Fruit fly (Drosophila melanogaster): ENCODE results near the gene Edem2.
A peak's percentile ranks its signal among the peaks of the same experiment; 100 is the strongest.

Gene Edem2

dm6 chr2L:13146254-13146653 lies 45.7 kb upstream of the Edem2 start (continued):
- 0 out of 3 replicates have a peak, but pooled peaks have one; percentile 5 for TF ChIP-seq eg (GFP tag; IDR thresholded peaks at IDR 0.05)
- no peak for TF ChIP-seq Hr39 (GFP tag; optimal IDR thresholded peaks at IDR 0.05)
- peak; percentile 43 for TF ChIP-seq CG3919 (GFP tag; optimal IDR thresholded peaks at IDR 0.05)
- peak; percentile 71 for TF ChIP-seq spab (GFP tag; optimal IDR thresholded peaks at IDR 0.05)
- TF ChIP-seq CG11294 (GFP tag; IDR thresholded peaks at IDR 0.05) = no peak; the same call in 1 of the 2 replicates
- peak; percentile 48 for TF ChIP-seq Eip78C (GFP tag)
- peak; percentile 33 for TF ChIP-seq CG8632 (GFP tag; optimal IDR thresholded peaks at IDR 0.05)
- TF ChIP-seq CG4318 (GFP tag; optimal IDR thresholded peaks at IDR 0.05) = peak; percentile 36
- no peak for TF ChIP-seq Hr4 (GFP tag; optimal IDR thresholded peaks at IDR 0.05)
- no peak for TF ChIP-seq Sox15 (GFP tag; optimal IDR thresholded peaks at IDR 0.05)
- peak; percentile 24 for TF ChIP-seq CG11762 (GFP tag; optimal IDR thresholded peaks at IDR 0.05; ENCODE audit: insufficient read depth)
- peak; percentile 56 for TF ChIP-seq fd59A (GFP tag; optimal IDR thresholded peaks at IDR 0.05)
- peak; percentile 59 for TF ChIP-seq CG9139 (GFP tag; optimal IDR thresholded peaks at IDR 0.05)
- TF ChIP-seq Sox14 (GFP tag; optimal IDR thresholded peaks at IDR 0.05) = peak; percentile 16
- TF ChIP-seq CG32006 (GFP tag; optimal IDR thresholded peaks at IDR 0.05) = peak; percentile 61
- peak; percentile 26 for TF ChIP-seq OdsH (GFP tag; optimal IDR thresholded peaks at IDR 0.05)
- peak; percentile 50 for TF ChIP-seq CG34406 (GFP tag; optimal IDR thresholded peaks at IDR 0.05)
- peak; percentile 78 for TF ChIP-seq CG10631 (GFP tag; optimal IDR thresholded peaks at IDR 0.05)
- TF ChIP-seq dsx (GFP tag; optimal IDR thresholded peaks at IDR 0.05; ENCODE audit: poor library complexity, severe bottlenecking) = peak; percentile 80
- TF ChIP-seq pdm3 (GFP tag; optimal IDR thresholded peaks at IDR 0.05) = no peak
- no peak for TF ChIP-seq CG8319 (GFP tag; optimal IDR thresholded peaks at IDR 0.05)

- peak in 1 of 2 experiments; percentile 59 for TF ChIP-seq ss (GFP tag; optimal IDR thresholded peaks at IDR 0.05)
- TF ChIP-seq Sox14 (GFP tag; optimal IDR thresholded peaks at IDR 0.05) = no peak
- TF ChIP-seq CG11294 (GFP tag; IDR thresholded peaks at IDR 0.05) = no peak
- no peak for TF ChIP-seq CG3919 (GFP tag; optimal IDR thresholded peaks at IDR 0.05)
- TF ChIP-seq Eip75B (GFP tag; optimal IDR thresholded peaks at IDR 0.05) = peak; percentile 42
- no peak for TF ChIP-seq CG10669 (GFP tag; optimal IDR thresholded peaks at IDR 0.05)
- no peak for TF ChIP-seq eg (GFP tag; IDR thresholded peaks at IDR 0.05)
- no peak for TF ChIP-seq Lpt (GFP tag; optimal IDR thresholded peaks at IDR 0.05)
- TF ChIP-seq lz (GFP tag; optimal IDR thresholded peaks at IDR 0.05) = no peak
- TF ChIP-seq Sox102F (GFP tag; optimal IDR thresholded peaks at IDR 0.05) = no peak
Observed at dm6 chr2L:13154313-13154712, 37.7 kb upstream of the Edem2 start.

- TF ChIP-seq Blimp-1 (GFP tag; optimal IDR thresholded peaks at IDR 0.05) (no peak), lz (GFP tag; optimal IDR thresholded peaks at IDR 0.05) (no peak), CG6163 (GFP tag; IDR thresholded peaks at IDR 0.05) (0 out of 3 replicates have a peak, but pooled peaks have one; percentile 32), CG10631 (GFP tag; optimal IDR thresholded peaks at IDR 0.05) (peak; percentile 12), svp (GFP tag) (peak; percentile 66), achi (GFP tag; optimal IDR thresholded peaks at IDR 0.05) (peak; percentile 21), Eip78C (GFP tag) (peak; percentile 49), CG8119 (GFP tag; IDR thresholded peaks at IDR 0.05) (peak; percentile 35; the same call in 1 of the 3 replicates), CG11294 (GFP tag; IDR thresholded peaks at IDR 0.05) (peak; percentile 21; the same call in 1 of the 2 replicates), OdsH (GFP tag; optimal IDR thresholded peaks at IDR 0.05) (peak; percentile 18), ss (GFP tag; optimal IDR thresholded peaks at IDR 0.05) (no peak), salr (GFP tag; optimal IDR thresholded peaks at IDR 0.05) (no peak), CG6808 (GFP tag; optimal IDR thresholded peaks at IDR 0.05) (no peak), Ets96B (tag; optimal IDR thresholded peaks at IDR 0.05) (peak; percentile 27), Lpt (GFP tag; optimal IDR thresholded peaks at IDR 0.05) (no peak), acj6 (GFP tag; optimal IDR thresholded peaks at IDR 0.05) (no peak), spab (GFP tag; optimal IDR thresholded peaks at IDR 0.05) (no peak), CG3032 (tag; optimal IDR thresholded peaks at IDR 0.05) (no peak)
Observed at dm6 chr2L:13156349-13156748, 35.7 kb upstream of the Edem2 start.

All from whole organism, prepupa.